Worm (Caenorhabditis elegans): ENCODE measurements around the gene Y41C4A.9.

Y41C4A.9 gene

DNA sequence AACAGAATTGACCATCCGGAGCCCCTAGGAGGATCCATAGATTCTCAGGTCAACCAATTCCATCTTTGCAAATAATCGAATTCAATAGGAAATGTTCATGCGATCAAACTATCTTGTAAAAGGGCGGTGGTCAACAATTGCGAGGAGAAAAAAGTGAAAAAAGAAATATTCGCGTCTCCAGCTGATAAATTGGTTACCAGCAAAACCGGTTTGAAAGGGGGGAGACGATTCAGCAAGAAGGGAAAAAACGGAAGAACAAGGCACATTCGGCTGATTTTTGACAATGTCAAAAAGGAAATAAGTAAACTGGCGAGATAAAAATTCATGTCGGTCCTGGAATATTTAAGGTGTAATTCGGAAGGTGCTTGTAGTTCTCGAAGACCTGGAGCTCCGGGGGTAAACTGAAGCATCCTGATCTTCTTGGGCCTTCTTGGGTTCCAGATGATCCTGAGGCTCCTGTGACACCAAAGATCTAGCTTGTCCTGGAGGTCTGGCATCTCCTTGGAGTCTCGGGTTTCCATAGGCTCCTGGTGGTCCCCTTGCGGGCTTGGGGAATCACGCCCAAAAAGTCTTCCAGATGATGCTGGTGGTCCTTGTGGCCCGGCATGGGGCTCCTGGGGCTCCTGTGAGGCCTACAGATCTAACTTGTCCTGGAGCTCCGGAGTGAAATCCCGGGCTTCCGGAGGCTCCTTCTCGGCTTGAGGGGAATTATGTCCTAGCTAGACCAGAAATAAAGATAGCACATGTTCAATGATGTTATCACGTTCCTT lies 15.3 kb downstream of the Y41C4A.9 start:
- TF ChIP-seq nhr-12 (tag; optimal IDR thresholded peaks at IDR 0.05) = no peak
- TF ChIP-seq bed-3 (GFP tag; optimal IDR thresholded peaks at IDR 0.05) = no peak
- no peak for TF ChIP-seq zip-8 (tag; optimal IDR thresholded peaks at IDR 0.05)
- no peak for TF ChIP-seq mep-1 (tag; optimal IDR thresholded peaks at IDR 0.05)
- no peak for TF ChIP-seq snpc-4 (tag; optimal IDR thresholded peaks at IDR 0.05)
- TF ChIP-seq ham-2 (GFP tag; optimal IDR thresholded peaks at IDR 0.05) = no peak
- no peak for TF ChIP-seq unc-62 (GFP tag; optimal IDR thresholded peaks at IDR 0.05)
- TF ChIP-seq cnd-1 (tag; optimal IDR thresholded peaks at IDR 0.05) = no peak
- TF ChIP-seq pha-4 (tag; optimal IDR thresholded peaks at IDR 0.05) = no peak
- no peak for TF ChIP-seq drap-1 (GFP tag; optimal IDR thresholded peaks at IDR 0.05)
- TF ChIP-seq nhr-76 (tag; optimal IDR thresholded peaks at IDR 0.05) = no peak
- TF ChIP-seq tbx-8 (GFP tag; optimal IDR thresholded peaks at IDR 0.05) = no peak
- no peak for TF ChIP-seq elt-1 (tag; optimal IDR thresholded peaks at IDR 0.05; ENCODE audit: borderline replicate concordance, insufficient read depth)
- TF ChIP-seq blmp-1 (tag; optimal IDR thresholded peaks at IDR 0.05) = no peak
- TF ChIP-seq ces-1 (GFP tag; optimal IDR thresholded peaks at IDR 0.05) = no peak
- TF ChIP-seq ceh-43 (GFP tag; optimal IDR thresholded peaks at IDR 0.05) = no peak

DNA sequence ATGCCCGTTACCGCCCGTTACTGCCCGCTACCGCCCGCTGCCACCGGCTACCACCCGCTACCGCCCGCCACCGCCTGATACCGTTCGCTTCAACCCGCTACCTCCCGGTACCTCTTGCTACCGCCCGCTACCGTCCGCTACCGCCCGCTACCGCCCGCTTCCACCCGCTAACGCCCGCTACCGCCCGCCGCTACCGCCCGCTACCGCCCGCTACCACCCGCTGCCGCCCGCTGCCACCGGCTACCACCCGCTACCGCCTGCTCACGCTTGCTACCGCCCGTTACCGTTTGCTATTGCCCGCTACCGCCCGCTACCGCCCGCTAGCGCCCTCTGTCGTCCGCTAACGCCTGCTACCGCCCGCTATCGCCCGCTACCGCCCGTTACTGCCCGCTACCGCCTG lies 16.6 kb downstream of the Y41C4A.9 start:
- no peak for TF ChIP-seq drap-1 (GFP tag; optimal IDR thresholded peaks at IDR 0.05)
- TF ChIP-seq sptf-1 (tag; optimal IDR thresholded peaks at IDR 0.05) = peak; percentile 53
- peak; percentile 5 for TF ChIP-seq mls-2 (tag; optimal IDR thresholded peaks at IDR 0.05)

DNA sequence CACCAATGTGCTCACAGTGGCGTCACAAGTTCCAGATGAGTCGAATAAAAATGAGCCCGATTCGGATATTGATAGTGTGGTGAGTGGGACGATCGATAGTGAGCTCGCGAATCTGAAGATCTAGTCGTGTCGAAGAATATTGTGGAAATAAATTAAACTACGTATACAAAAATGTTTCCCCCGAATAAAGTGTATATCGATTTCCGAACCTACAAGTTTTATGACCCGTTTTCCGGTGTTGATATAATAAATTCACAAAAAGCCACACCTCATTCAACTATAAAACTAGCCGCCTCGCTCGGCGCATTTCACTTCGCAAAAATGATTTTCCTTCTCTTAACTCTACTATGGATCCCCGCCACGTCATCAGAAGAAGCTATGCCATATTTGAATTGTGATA lies 18.5 kb downstream of the Y41C4A.9 start, which contains the start of gene pqn-84:
Gene pqn-84 (plus strand): TSS at position 301 of the 400 bp plus-strand sequence.
- TF ChIP-seq elt-1 (tag; optimal IDR thresholded peaks at IDR 0.05; ENCODE audit: borderline replicate concordance, insufficient read depth) (no peak), unc-62 (GFP tag; optimal IDR thresholded peaks at IDR 0.05) (no peak), sptf-1 (tag; optimal IDR thresholded peaks at IDR 0.05) (no peak), nhr-12 (tag; optimal IDR thresholded peaks at IDR 0.05) (no peak), drap-1 (GFP tag; optimal IDR thresholded peaks at IDR 0.05) (no peak), bed-3 (GFP tag; optimal IDR thresholded peaks at IDR 0.05) (no peak), lin-13 (tag; optimal IDR thresholded peaks at IDR 0.05) (no peak), flh-1 (GFP tag; optimal IDR thresholded peaks at IDR 0.05) (no peak), M03D4.4 (tag; optimal IDR thresholded peaks at IDR 0.05) (no peak), ceh-43 (GFP tag; optimal IDR thresholded peaks at IDR 0.05) (no peak), nhr-237 (tag; optimal IDR thresholded peaks at IDR 0.05) (no peak), zip-8 (tag; optimal IDR thresholded peaks at IDR 0.05) (no peak), ces-1 (GFP tag; optimal IDR thresholded peaks at IDR 0.05) (no peak), tbx-8 (GFP tag; optimal IDR thresholded peaks at IDR 0.05) (no peak), sem-2 (GFP tag; optimal IDR thresholded peaks at IDR 0.05) (no peak), lsy-2 (tag; optimal IDR thresholded peaks at IDR 0.05) (no peak), nhr-28 (tag; optimal IDR thresholded peaks at IDR 0.05) (no peak), unc-120 (tag; optimal IDR thresholded peaks at IDR 0.05; ENCODE audit: poor library complexity, severe bottlenecking) (no peak), ham-2 (GFP tag; optimal IDR thresholded peaks at IDR 0.05) (no peak)

DNA sequence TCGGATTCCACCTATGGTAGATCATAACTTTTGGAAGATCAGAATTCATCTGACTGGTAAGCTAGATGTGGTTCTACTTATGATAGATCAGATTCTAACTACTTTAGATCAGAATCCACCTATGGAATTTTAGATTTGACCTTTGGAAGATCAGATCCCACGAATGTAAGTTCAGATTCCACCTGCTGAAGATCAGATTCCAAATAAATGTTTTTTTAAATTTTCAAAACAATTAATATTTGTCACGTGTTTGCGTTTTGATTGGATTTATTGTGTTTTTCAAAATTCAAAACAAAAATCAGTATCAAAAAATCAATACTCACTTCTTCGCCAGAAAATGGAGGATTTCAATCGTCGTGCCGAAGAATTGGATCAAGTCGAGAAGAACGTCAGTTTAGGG lies 19.9 kb downstream of the Y41C4A.9 start, which contains the start of gene Y41C4A.7:
Gene Y41C4A.7 (plus strand): TSS at position 301 of the 400 bp plus-strand sequence.
- TF ChIP-seq ham-2 (GFP tag; optimal IDR thresholded peaks at IDR 0.05) (no peak), zip-8 (tag; optimal IDR thresholded peaks at IDR 0.05) (no peak), cnd-1 (tag; optimal IDR thresholded peaks at IDR 0.05) (no peak), nhr-28 (tag; optimal IDR thresholded peaks at IDR 0.05) (no peak)

DNA sequence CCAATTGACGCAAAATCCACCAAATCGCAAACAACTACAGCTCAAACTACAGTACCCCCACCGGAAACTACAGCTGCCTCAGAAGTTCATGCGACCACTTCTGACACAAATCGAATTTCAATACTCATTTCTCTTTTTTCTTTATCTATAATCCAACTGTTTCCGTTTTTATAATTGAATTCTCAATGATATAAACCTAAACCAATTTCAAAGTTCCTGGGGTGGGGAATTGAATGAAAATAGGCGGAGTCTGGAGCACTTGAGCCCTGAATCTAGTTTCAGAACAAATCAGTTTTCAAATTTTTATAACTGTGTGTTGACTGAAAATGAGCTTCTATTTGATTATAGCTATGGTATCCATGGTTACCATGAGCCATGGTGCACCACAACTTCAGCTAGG lies 22.2 kb downstream of the Y41C4A.9 start, which contains the start of gene Y41C4A.6:
Gene Y41C4A.6 (plus strand): TSS at position 301 of the 400 bp plus-strand sequence.
- TF ChIP-seq nhr-237 (tag; optimal IDR thresholded peaks at IDR 0.05) = no peak
- no peak for TF ChIP-seq hlh-1 (tag; optimal IDR thresholded peaks at IDR 0.05)
- TF ChIP-seq sem-2 (GFP tag; optimal IDR thresholded peaks at IDR 0.05) = no peak
- no peak for TF ChIP-seq drap-1 (GFP tag; optimal IDR thresholded peaks at IDR 0.05)
- TF ChIP-seq mls-2 (tag; optimal IDR thresholded peaks at IDR 0.05) = no peak
- no peak for TF ChIP-seq nhr-76 (tag; optimal IDR thresholded peaks at IDR 0.05)
- TF ChIP-seq cnd-1 (tag; optimal IDR thresholded peaks at IDR 0.05) = no peak
- TF ChIP-seq unc-120 (tag; optimal IDR thresholded peaks at IDR 0.05; ENCODE audit: poor library complexity, severe bottlenecking) = no peak
- no peak for TF ChIP-seq bed-3 (GFP tag; optimal IDR thresholded peaks at IDR 0.05)
- TF ChIP-seq lin-32 (GFP tag; optimal IDR thresholded peaks at IDR 0.05) = no peak
- no peak for TF ChIP-seq ceh-83 (GFP tag; optimal IDR thresholded peaks at IDR 0.05)
- TF ChIP-seq unc-62 (GFP tag; optimal IDR thresholded peaks at IDR 0.05) = no peak
- no peak for TF ChIP-seq M03D4.4 (tag; optimal IDR thresholded peaks at IDR 0.05)
- no peak for TF ChIP-seq mab-5 (tag; optimal IDR thresholded peaks at IDR 0.05)
- TF ChIP-seq ces-1 (GFP tag; optimal IDR thresholded peaks at IDR 0.05) = no peak
- no peak for TF ChIP-seq zip-8 (tag; optimal IDR thresholded peaks at IDR 0.05)
- no peak for TF ChIP-seq snpc-4 (tag; optimal IDR thresholded peaks at IDR 0.05)
- no peak for TF ChIP-seq sptf-1 (tag; optimal IDR thresholded peaks at IDR 0.05)
- TF ChIP-seq lin-13 (tag; optimal IDR thresholded peaks at IDR 0.05) = no peak
